Fruit fly (Drosophila melanogaster) whole organism, prepupa: ENCODE results near the gene CG13473.
A peak's percentile ranks its signal among the peaks of the same experiment; 100 is the strongest.

Source experiments
- Blimp-1 ChIP-seq: fragments of 200-800 bp; sonication (Bioruptor generic); optimal IDR thresholded peaks from 3 replicates; lab custom pipeline; 2017; ENCODE audit warnings: missing biosample characterization, missing genetic modification characterization, mild to moderate bottlenecking, moderate library complexity, missing genetic modification reagents
- CG10631 ChIP-seq: fragments of 200-800 bp; sonication (Bioruptor generic); optimal IDR thresholded peaks from 2 replicates; lab custom pipeline; 2016; ENCODE audit warnings: missing biosample characterization, missing genetic modification characterization
- CG11294 ChIP-seq: fragments of 200-800 bp; sonication (Bioruptor generic); IDR thresholded peaks from 2 replicates; pipeline ENCODE4 v1.3.6; 2022; ENCODE audit warnings: missing biosample characterization, missing genetic modification characterization
- CG11902 ChIP-seq: fragments of 200-800 bp; sonication (Bioruptor generic); optimal IDR thresholded peaks from 3 replicates; lab custom pipeline; 2016; ENCODE audit warnings: missing biosample characterization, missing genetic modification characterization
- CG1621 ChIP-seq: fragments of 200-800 bp; sonication (Bioruptor generic); optimal IDR thresholded peaks from 3 replicates; lab custom pipeline; 2018; ENCODE audit warnings: missing biosample characterization, mild to moderate bottlenecking, missing genetic modification characterization
- CG3919 ChIP-seq: fragments of 200-800 bp; sonication (Bioruptor generic); optimal IDR thresholded peaks from 3 replicates; lab custom pipeline; 2016; ENCODE audit warnings: missing biosample characterization, missing genetic modification characterization
- Eip78C ChIP-seq: fragments of 200-800 bp; sonication (Bioruptor generic); peaks from one replicate; lab custom pipeline; 2016; ENCODE audit warnings: missing biosample characterization, missing genetic modification characterization
- OdsH ChIP-seq: fragments of 200-800 bp; sonication (Bioruptor generic); optimal IDR thresholded peaks from 3 replicates; lab custom pipeline; 2016; ENCODE audit warnings: missing biosample characterization, missing genetic modification characterization
- Smox ChIP-seq: fragments of 200-800 bp; sonication (Bioruptor generic); optimal IDR thresholded peaks from 3 replicates; lab custom pipeline; 2016; ENCODE audit warnings: missing biosample characterization, missing genetic modification characterization
- Sox15 ChIP-seq: fragments of 200-800 bp; sonication (Bioruptor generic); optimal IDR thresholded peaks from 3 replicates; lab custom pipeline; 2016; ENCODE audit warnings: missing biosample characterization, missing genetic modification characterization
- eg ChIP-seq: fragments of 200-800 bp; sonication (Bioruptor generic); IDR thresholded peaks from 3 replicates; pipeline ENCODE4 v1.3.6; 2022; ENCODE audit warnings: missing biosample characterization, missing genetic modification characterization
- net ChIP-seq: fragments of 200-800 bp; sonication (Bioruptor generic); optimal IDR thresholded peaks from 3 replicates; lab custom pipeline; 2016; ENCODE audit warnings: missing biosample characterization, missing genetic modification characterization
- ss ChIP-seq, 2 experiments: fragments of 200-800 bp; sonication (Bioruptor generic); optimal IDR thresholded peaks; 2 replicates in 1 of 2; 3 replicates in 1 of 2; lab custom pipeline; 2017 to 2018; ENCODE audit warnings: mild to moderate bottlenecking in 2 of 2, missing biosample characterization in 2 of 2, missing genetic modification characterization in 2 of 2, moderate library complexity in 1 of 2
- vri ChIP-seq: fragments of 200-800 bp; sonication (Bioruptor generic); optimal IDR thresholded peaks from 3 replicates; lab custom pipeline; 2016; ENCODE audit warnings: missing biosample characterization, mild to moderate bottlenecking, missing genetic modification characterization

DNA sequence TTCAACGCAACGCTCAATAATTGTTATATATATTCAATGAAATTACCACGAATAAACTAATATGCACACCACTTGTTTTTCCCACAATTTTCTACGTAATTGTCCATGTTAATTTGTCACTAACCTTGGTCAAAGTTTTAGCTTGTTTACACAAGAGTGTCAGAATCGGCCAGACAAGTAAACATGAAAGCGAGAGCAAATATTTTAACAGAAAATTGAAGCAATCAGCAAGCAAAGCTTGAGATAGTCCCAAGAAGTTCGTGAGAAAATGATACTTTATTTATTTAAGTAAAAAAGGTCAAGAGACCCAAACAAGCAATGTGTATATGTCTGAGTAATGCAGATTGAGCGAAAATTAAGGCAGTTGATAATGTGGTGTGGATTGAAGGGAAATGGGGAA lies 20.5 kb upstream of the CG13473 start:
- TF ChIP-seq vri (GFP tag; lab: Kevin White, UChicago) (peak; percentile 48), CG11902 (no peak), eg (GFP tag; lab: Robert Waterston, UW) (no peak), Eip78C (peak; percentile 54), Sox15 (GFP tag; lab: Kevin White, UChicago) (no peak), CG1621 (tag; lab: Kevin White, UChicago) (no peak), CG10631 (GFP tag; lab: Kevin White, UChicago) (no peak), OdsH (GFP tag; lab: Kevin White, UChicago) (no peak), CG11294 (GFP tag; lab: Robert Waterston, UW) (no peak), Blimp-1 (GFP tag; lab: Kevin White, UChicago) (peak; percentile 11), Smox (GFP tag; lab: Kevin White, UChicago) (peak; percentile 22), ss (GFP tag; optimal IDR thresholded peaks at IDR 0.05; lab: Kevin White, UChicago) (no peak), net (GFP tag; lab: Kevin White, UChicago) (no peak), CG3919 (GFP tag; lab: Kevin White, UChicago) (no peak)
